Worm (Caenorhabditis elegans): Measurements from ENCODE around the gene pfn-3.
A peak's percentile ranks its signal among the peaks of the same experiment; 100 is the strongest.

The pfn-3 gene

ce11 chrX:1053929-1054328, 26.5 kb downstream of the pfn-3 start, which contains the start of gene ncs-3:
Gene ncs-3, plus strand, starts transcription at chrX:1054081.
- TF ChIP-seq rnt-1 (tag; optimal IDR thresholded peaks at IDR 0.05), result peak; percentile 53
- TF ChIP-seq nhr-19 (GFP tag; conservative IDR thresholded peaks at IDR 0.05), result peak; percentile 33; the same call in 1 of the 2 replicates
- TF ChIP-seq mef-2 (tag; optimal IDR thresholded peaks at IDR 0.05), result peak; percentile 40
- no peak for TF ChIP-seq ceh-82 (tag; optimal IDR thresholded peaks at IDR 0.05)
- TF ChIP-seq nhr-20 (tag; optimal IDR thresholded peaks at IDR 0.05), result peak; percentile 17
- TF ChIP-seq hlh-17 (GFP tag; optimal IDR thresholded peaks at IDR 0.05; ENCODE audit: borderline replicate concordance), result no peak
- peak; percentile 94 for TF ChIP-seq lin-39 (tag; optimal IDR thresholded peaks at IDR 0.05)
- peak; percentile 70 for TF ChIP-seq nhr-71 (tag; optimal IDR thresholded peaks at IDR 0.05)
- TF ChIP-seq ceh-63 (GFP tag; optimal IDR thresholded peaks at IDR 0.05), result no peak
- peak; percentile 24 for TF ChIP-seq snu-23 (GFP tag; optimal IDR thresholded peaks at IDR 0.05)
- TF ChIP-seq lin-14 (GFP tag; optimal IDR thresholded peaks at IDR 0.05), result peak; percentile 73
- peak in 1 of 2 experiments; percentile 17 for TF ChIP-seq lsy-2 (tag; optimal IDR thresholded peaks at IDR 0.05)

ce11 chrX:1052960-1053359, 27.5 kb downstream of the pfn-3 start:
- TF ChIP-seq lsy-2 (tag; optimal IDR thresholded peaks at IDR 0.05) (no peak), mab-9 (GFP tag; IDR thresholded peaks at IDR 0.05) (no peak), fkh-4 (tag; optimal IDR thresholded peaks at IDR 0.05; ENCODE audit: borderline replicate concordance) (peak; percentile 94), lin-14 (GFP tag; optimal IDR thresholded peaks at IDR 0.05) (peak; percentile 20), rnt-1 (tag; optimal IDR thresholded peaks at IDR 0.05) (peak; percentile 28), hpl-2 (GFP tag; optimal IDR thresholded peaks at IDR 0.05) (no peak), ceh-82 (tag; optimal IDR thresholded peaks at IDR 0.05) (no peak), nhr-20 (tag; optimal IDR thresholded peaks at IDR 0.05) (no peak), ztf-11 (tag; optimal IDR thresholded peaks at IDR 0.05) (no peak), dsc-1 (tag; optimal IDR thresholded peaks at IDR 0.05) (peak; percentile 99)

ce11 chrX:1051041-1051440, 29.4 kb downstream of the pfn-3 start:
- no peak for TF ChIP-seq nhr-85 (tag)
- no peak for TF ChIP-seq mab-9 (GFP tag; IDR thresholded peaks at IDR 0.05)
- 0 out of 2 replicates have a peak, but pooled peaks have one; percentile 36 for TF ChIP-seq nhr-19 (GFP tag; conservative IDR thresholded peaks at IDR 0.05)
- no peak for TF ChIP-seq unc-98 (GFP tag; IDR thresholded peaks at IDR 0.05)
- TF ChIP-seq hlh-17 (GFP tag; optimal IDR thresholded peaks at IDR 0.05; ENCODE audit: borderline replicate concordance), result no peak
- peak; percentile 26 for TF ChIP-seq xbp-1 (tag; optimal IDR thresholded peaks at IDR 0.05)
- no peak for TF ChIP-seq vab-15 (tag; optimal IDR thresholded peaks at IDR 0.05)
- peak; percentile 39 for TF ChIP-seq swsn-7 (tag; optimal IDR thresholded peaks at IDR 0.05)
- TF ChIP-seq nhr-71 (tag; optimal IDR thresholded peaks at IDR 0.05), result peak; percentile 86
- no peak for TF ChIP-seq unc-86 (tag; optimal IDR thresholded peaks at IDR 0.05)
- TF ChIP-seq aha-1 (tag; optimal IDR thresholded peaks at IDR 0.05), result no peak
- no peak for TF ChIP-seq Y116A8C.19 (tag; optimal IDR thresholded peaks at IDR 0.05; ENCODE audit: borderline replicate concordance)
- no peak for TF ChIP-seq aly-2 (tag; optimal IDR thresholded peaks at IDR 0.05)
- no peak for TF ChIP-seq unc-130 (tag; optimal IDR thresholded peaks at IDR 0.05)
- TF ChIP-seq elt-3 (tag; optimal IDR thresholded peaks at IDR 0.05), result no peak
- TF ChIP-seq nhr-237 (tag; optimal IDR thresholded peaks at IDR 0.05), result no peak
- TF ChIP-seq zip-4 (GFP tag; optimal IDR thresholded peaks at IDR 0.05), result no peak
- TF ChIP-seq mef-2 (tag; optimal IDR thresholded peaks at IDR 0.05), result peak; percentile 30
- no peak for TF ChIP-seq sptf-1 (tag; optimal IDR thresholded peaks at IDR 0.05)
- no peak for TF ChIP-seq lir-3 (tag; optimal IDR thresholded peaks at IDR 0.05; ENCODE audit: poor library complexity)
- TF ChIP-seq zag-1 (tag; optimal IDR thresholded peaks at IDR 0.05), result no peak
- peak; percentile 83 for TF ChIP-seq pag-3 (tag; optimal IDR thresholded peaks at IDR 0.05; ENCODE audit: borderline replicate concordance, insufficient read depth)
- TF ChIP-seq skn-1 (tag; optimal IDR thresholded peaks at IDR 0.05), result peak; percentile 54
- TF ChIP-seq snpc-4 (tag; optimal IDR thresholded peaks at IDR 0.05), result no peak
- TF ChIP-seq unc-62 (GFP tag; optimal IDR thresholded peaks at IDR 0.05), result no peak
- TF ChIP-seq F16B12.6 (tag; optimal IDR thresholded peaks at IDR 0.05), result no peak
- TF ChIP-seq C16A3.4 (tag; optimal IDR thresholded peaks at IDR 0.05), result no peak
- TF ChIP-seq elt-2 (tag; optimal IDR thresholded peaks at IDR 0.05), result no peak
- TF ChIP-seq dpl-1 (GFP tag; optimal IDR thresholded peaks at IDR 0.05), result no peak
- peak; percentile 31 to 34 for TF ChIP-seq lsy-2 (tag; optimal IDR thresholded peaks at IDR 0.05)
- peak; percentile 54 for TF ChIP-seq nhr-20 (tag; optimal IDR thresholded peaks at IDR 0.05)
- no peak for TF ChIP-seq sox-4 (tag; optimal IDR thresholded peaks at IDR 0.05)
- no peak for TF ChIP-seq lin-13 (GFP tag; optimal IDR thresholded peaks at IDR 0.05)
- no peak for TF ChIP-seq nhr-84 (tag; optimal IDR thresholded peaks at IDR 0.05)
- no peak for TF ChIP-seq ceh-88 (GFP tag; IDR thresholded peaks at IDR 0.05)
- no peak for TF ChIP-seq ceh-63 (GFP tag; optimal IDR thresholded peaks at IDR 0.05)
- peak; percentile 42 for TF ChIP-seq tbx-2 (tag; optimal IDR thresholded peaks at IDR 0.05)
- no peak for TF ChIP-seq ceh-8 (GFP tag; optimal IDR thresholded peaks at IDR 0.05)

All from whole organism, L1 larva.